Worm (Caenorhabditis elegans) whole organism, L1 larva: ENCODE data around the gene idpb-3.

Experiments used
- C16A3.4 ChIP-seq: fragments of 150-350 bp; optimal IDR thresholded peaks from 2 replicates; lab custom pipeline; 2014; ENCODE audit warnings: missing biosample characterization, missing genetic modification characterization
- C34B4.2 ChIP-seq: sonication (generic microtip); optimal IDR thresholded peaks from 2 replicates; lab custom pipeline; 2017; ENCODE audit warnings: mild to moderate bottlenecking, missing genetic modification characterization, missing compliant biosample characterization
- alr-1 ChIP-seq: fragments of 200-800 bp; sonication (Bioruptor generic); optimal IDR thresholded peaks from 2 replicates; lab custom pipeline; 2018; ENCODE audit warnings: borderline replicate concordance, mild to moderate bottlenecking, missing genetic modification characterization, missing compliant biosample characterization
- ama-1 ChIP-seq: fragments of 150-350 bp; optimal IDR thresholded peaks from 2 replicates; lab custom pipeline; 2014
- blmp-1 ChIP-seq: fragments of 150-350 bp; optimal IDR thresholded peaks from 2 replicates; lab custom pipeline; 2014; ENCODE audit warnings: missing biosample characterization, missing genetic modification characterization
- ceh-63 ChIP-seq: fragments of 200-800 bp; sonication (Bioruptor generic); optimal IDR thresholded peaks from 2 replicates; lab custom pipeline; 2018; ENCODE audit warnings: mild to moderate bottlenecking, missing genetic modification characterization, missing compliant biosample characterization
- ceh-8 ChIP-seq: fragments of 200-800 bp; sonication (Bioruptor generic); optimal IDR thresholded peaks from 2 replicates; lab custom pipeline; 2018; ENCODE audit warnings: mild to moderate bottlenecking, missing genetic modification characterization, moderate library complexity, missing compliant biosample characterization
- ces-1 ChIP-seq: fragments of 150-350 bp; optimal IDR thresholded peaks from 2 replicates; lab custom pipeline; 2014; ENCODE audit warnings: missing biosample characterization, missing genetic modification reagents, missing genetic modification characterization
- dsc-1 ChIP-seq: sonication (generic microtip); optimal IDR thresholded peaks from 2 replicates; lab custom pipeline; 2016; ENCODE audit warnings: mild to moderate bottlenecking, missing genetic modification characterization, missing compliant biosample characterization
- efl-3 ChIP-seq: fragments of 200-800 bp; sonication (Bioruptor generic); optimal IDR thresholded peaks from 2 replicates; lab custom pipeline; 2018; ENCODE audit warnings: mild to moderate bottlenecking, missing genetic modification characterization, missing compliant biosample characterization
- egl-13 ChIP-seq: sonication (generic microtip); optimal IDR thresholded peaks from 2 replicates; lab custom pipeline; 2016; ENCODE audit warnings: missing genotype, missing genetic modification reagents, missing genetic modification characterization, missing compliant biosample characterization
- elt-2 ChIP-seq: sonication (generic microtip); optimal IDR thresholded peaks from 2 replicates; lab custom pipeline; 2016; ENCODE audit warnings: missing genetic modification characterization, mild to moderate bottlenecking, inconsistent platforms, missing compliant biosample characterization, missing genetic modification reagents
- elt-3 ChIP-seq, 6 experiments: fragments of 150-350 bp in 1 of 6; sonication (generic microtip); optimal IDR thresholded peaks; 2 replicates each; lab custom pipeline; 2017 to 2018; ENCODE audit warnings: missing biosample characterization in 6 of 6, missing genetic modification characterization in 6 of 6, inconsistent platforms in 1 of 6
- fkh-10 ChIP-seq: sonication (generic microtip); optimal IDR thresholded peaks from 2 replicates; lab custom pipeline; 2017; ENCODE audit warnings: missing biosample characterization, missing genetic modification reagents, missing genetic modification characterization
- fkh-8 ChIP-seq: sonication (generic microtip); optimal IDR thresholded peaks from 2 replicates; lab custom pipeline; 2016; ENCODE audit warnings: mild to moderate bottlenecking, missing genetic modification characterization, missing compliant biosample characterization
- grh-1 ChIP-seq: fragments of 200-800 bp; sonication (Bioruptor generic); IDR thresholded peaks from 2 replicates; pipeline ENCODE4 v1.3.6; 2022; ENCODE audit warnings: missing genetic modification reagents, missing genetic modification characterization, missing compliant biosample characterization
- hlh-17 ChIP-seq: fragments of 200-800 bp; sonication (Bioruptor generic); optimal IDR thresholded peaks from 2 replicates; lab custom pipeline; 2018; ENCODE audit warnings: missing genetic modification characterization, mild to moderate bottlenecking, missing compliant biosample characterization, moderate library complexity, borderline replicate concordance
- hlh-4 ChIP-seq: sonication (generic microtip); optimal IDR thresholded peaks from 2 replicates; lab custom pipeline; 2016; ENCODE audit warnings: mild to moderate bottlenecking, missing genetic modification characterization, missing compliant biosample characterization
- isw-1 ChIP-seq: fragments of 200-800 bp; sonication (Bioruptor generic); IDR thresholded peaks from 2 replicates; pipeline ENCODE4 v1.3.6; 2022; ENCODE audit warnings: missing genetic modification characterization, missing compliant biosample characterization
- jun-1 ChIP-seq: fragments of 150-350 bp; optimal IDR thresholded peaks from 2 replicates; lab custom pipeline; 2014; ENCODE audit warnings: missing biosample characterization, missing genetic modification reagents, missing genetic modification characterization
- lin-14 ChIP-seq: fragments of 200-800 bp; sonication (Bioruptor generic); optimal IDR thresholded peaks from 2 replicates; lab custom pipeline; 2018; ENCODE audit warnings: mild to moderate bottlenecking, missing genetic modification characterization, moderate library complexity, missing compliant biosample characterization
- lin-35 ChIP-seq, 2 experiments: fragments of 150-350 bp; optimal IDR thresholded peaks; 2 replicates each; lab custom pipeline; 2014; ENCODE audit warnings: missing biosample characterization in 2 of 2, missing genetic modification characterization in 2 of 2, missing genetic modification reagents in 2 of 2
- lir-3 ChIP-seq: sonication (generic microtip); optimal IDR thresholded peaks from 2 replicates; lab custom pipeline; 2016; ENCODE audit warnings: mild to moderate bottlenecking, missing genetic modification characterization, moderate library complexity, missing compliant biosample characterization; ENCODE audit not compliant: poor library complexity
- mab-9 ChIP-seq: fragments of 200-800 bp; sonication (Bioruptor generic); IDR thresholded peaks from 2 replicates; pipeline ENCODE4 v1.3.6; 2022; ENCODE audit warnings: missing genetic modification reagents, missing genetic modification characterization, missing compliant biosample characterization
- mdl-1 ChIP-seq, 2 experiments: fragments of 150-350 bp; optimal IDR thresholded peaks; 2 replicates each; lab custom pipeline; 2014 to 2017; ENCODE audit warnings: missing biosample characterization in 2 of 2, missing genetic modification characterization in 2 of 2, inconsistent platforms in 1 of 2
- mep-1 ChIP-seq: fragments of 150-350 bp; optimal IDR thresholded peaks from 2 replicates; lab custom pipeline; 2014; ENCODE audit warnings: missing biosample characterization, missing genetic modification characterization
- nhr-20 ChIP-seq: sonication (generic microtip); optimal IDR thresholded peaks from 2 replicates; lab custom pipeline; 2016; ENCODE audit warnings: mild to moderate bottlenecking, missing genetic modification characterization, missing compliant biosample characterization
- nhr-237 ChIP-seq: fragments of 150-350 bp; optimal IDR thresholded peaks from 2 replicates; lab custom pipeline; 2014; ENCODE audit warnings: missing biosample characterization, missing genetic modification characterization
- nhr-71 ChIP-seq: sonication (generic microtip); optimal IDR thresholded peaks from 2 replicates; lab custom pipeline; 2016; ENCODE audit warnings: mild to moderate bottlenecking, missing genetic modification characterization, moderate library complexity, missing compliant biosample characterization
- nhr-84 ChIP-seq: sonication (generic microtip); optimal IDR thresholded peaks from 2 replicates; lab custom pipeline; 2017; ENCODE audit warnings: missing biosample characterization, missing genetic modification characterization
- nhr-85 ChIP-seq: sonication (generic microtip); peaks from one replicate; lab custom pipeline; 2016; ENCODE audit warnings: missing genetic modification characterization, inconsistent platforms, missing compliant biosample characterization
- nhr-90 ChIP-seq: sonication (generic microtip); optimal IDR thresholded peaks from 2 replicates; lab custom pipeline; 2016; ENCODE audit warnings: mild to moderate bottlenecking, missing genetic modification characterization, missing compliant biosample characterization; ENCODE audit not compliant: poor library complexity
- rnt-1 ChIP-seq: sonication (generic microtip); optimal IDR thresholded peaks from 2 replicates; lab custom pipeline; 2016; ENCODE audit warnings: mild to moderate bottlenecking, missing genetic modification characterization, moderate library complexity, missing compliant biosample characterization
- skn-1 ChIP-seq: fragments of 150-350 bp; optimal IDR thresholded peaks from 2 replicates; lab custom pipeline; 2014; ENCODE audit warnings: missing biosample characterization, missing genetic modification characterization
- snpc-4 ChIP-seq: fragments of 150-350 bp; optimal IDR thresholded peaks from 2 replicates; lab custom pipeline; 2014; ENCODE audit warnings: missing biosample characterization, missing genetic modification characterization
- sptf-1 ChIP-seq: fragments of 150-350 bp; optimal IDR thresholded peaks from 2 replicates; lab custom pipeline; 2014; ENCODE audit warnings: missing biosample characterization, missing genetic modification characterization
- swsn-7 ChIP-seq: sonication (generic microtip); optimal IDR thresholded peaks from 2 replicates; lab custom pipeline; 2016; ENCODE audit warnings: missing genetic modification characterization, missing compliant biosample characterization
- tbx-2 ChIP-seq: sonication (generic microtip); optimal IDR thresholded peaks from 2 replicates; lab custom pipeline; 2016; ENCODE audit warnings: missing genetic modification characterization, missing compliant biosample characterization
- unc-130 ChIP-seq: fragments of 150-350 bp; optimal IDR thresholded peaks from 2 replicates; lab custom pipeline; 2017; ENCODE audit warnings: missing biosample characterization, missing genetic modification characterization, inconsistent platforms
- unc-30 ChIP-seq: sonication (generic microtip); optimal IDR thresholded peaks from 2 replicates; lab custom pipeline; 2017; ENCODE audit warnings: missing biosample characterization, missing genetic modification characterization
- zag-1 ChIP-seq: fragments of 150-350 bp; optimal IDR thresholded peaks from 2 replicates; lab custom pipeline; 2014; ENCODE audit warnings: missing biosample characterization, missing genetic modification characterization
- ztf-11 ChIP-seq, 2 experiments: sonication (generic microtip); optimal IDR thresholded peaks; 2 replicates each; lab custom pipeline; 2016 to 2017; ENCODE audit warnings: missing genetic modification characterization in 2 of 2, missing biosample characterization in 1 of 2, missing compliant biosample characterization in 1 of 2

idpb-3 gene

DNA sequence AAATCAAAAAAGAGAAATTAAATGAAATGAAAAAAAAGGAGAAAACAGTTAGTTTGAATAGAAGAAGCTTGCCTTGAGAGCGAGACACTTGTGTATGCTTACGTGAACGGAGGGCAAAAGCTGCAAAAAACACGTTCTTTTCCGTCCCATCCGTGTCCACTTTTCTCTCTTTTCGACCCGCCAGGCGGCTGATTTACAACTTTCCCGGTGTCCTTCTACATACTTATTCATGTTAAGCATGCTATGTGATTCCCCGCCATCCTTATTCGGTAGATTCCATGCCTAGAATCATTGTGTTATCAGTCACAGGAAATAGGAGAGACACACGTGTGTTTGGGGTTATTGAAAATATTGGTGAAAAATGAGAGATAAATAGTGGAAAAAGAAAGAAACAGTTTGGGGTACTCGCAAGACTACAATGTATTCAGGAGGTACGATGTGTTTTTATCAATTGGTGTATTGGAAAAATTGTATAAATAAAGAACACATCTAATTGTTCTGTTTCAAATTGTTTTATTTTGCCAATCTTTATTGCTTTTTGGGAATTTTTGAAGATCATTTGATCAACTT is 40.4 kb upstream of the idpb-3 start, which contains the start of gene nas-29:
TSS of gene nas-29 (minus strand) at position 92 of the 570 bp plus-strand sequence.
- peak; percentile 34 for TF ChIP-seq lin-14 (GFP tag; lab: Kevin White, UChicago)
- TF ChIP-seq mep-1 (tag; lab: Kevin White, UChicago): no peak
- TF ChIP-seq jun-1: no peak
- TF ChIP-seq C34B4.2 (tag; lab: Kevin White, UChicago): no peak
- no peak for TF ChIP-seq grh-1 (GFP tag; lab: Robert Waterston, UW)
- TF ChIP-seq nhr-90 (tag; lab: Kevin White, UChicago): no peak
- TF ChIP-seq ama-1 (lab: Kevin White, UChicago): no peak
- no peak for TF ChIP-seq mdl-1 (tag; optimal IDR thresholded peaks at IDR 0.05; lab: Kevin White, UChicago)
- TF ChIP-seq elt-2 (tag; lab: Kevin White, UChicago): peak; percentile 91
- no peak for TF ChIP-seq ceh-63 (GFP tag; lab: Kevin White, UChicago)
- TF ChIP-seq egl-13 (tag; lab: Kevin White, UChicago): no peak
- peak in 1 of 6 experiments; percentile 31 for TF ChIP-seq elt-3 (tag; optimal IDR thresholded peaks at IDR 0.05; lab: Kevin White, UChicago)
- peak; percentile 92 for TF ChIP-seq nhr-20 (tag; lab: Kevin White, UChicago)
- TF ChIP-seq snpc-4 (tag; lab: Kevin White, UChicago): no peak
- no peak for TF ChIP-seq sptf-1 (tag; lab: Kevin White, UChicago)
- peak in 1 of 2 experiments; percentile 48 for TF ChIP-seq lin-35 (GFP tag; optimal IDR thresholded peaks at IDR 0.05; lab: Kevin White, UChicago)
- TF ChIP-seq unc-130 (tag; lab: Kevin White, UChicago): no peak
- no peak for TF ChIP-seq rnt-1 (tag; lab: Kevin White, UChicago)
- no peak for TF ChIP-seq ceh-8
- TF ChIP-seq isw-1 (GFP tag; lab: Robert Waterston, UW): no peak

DNA sequence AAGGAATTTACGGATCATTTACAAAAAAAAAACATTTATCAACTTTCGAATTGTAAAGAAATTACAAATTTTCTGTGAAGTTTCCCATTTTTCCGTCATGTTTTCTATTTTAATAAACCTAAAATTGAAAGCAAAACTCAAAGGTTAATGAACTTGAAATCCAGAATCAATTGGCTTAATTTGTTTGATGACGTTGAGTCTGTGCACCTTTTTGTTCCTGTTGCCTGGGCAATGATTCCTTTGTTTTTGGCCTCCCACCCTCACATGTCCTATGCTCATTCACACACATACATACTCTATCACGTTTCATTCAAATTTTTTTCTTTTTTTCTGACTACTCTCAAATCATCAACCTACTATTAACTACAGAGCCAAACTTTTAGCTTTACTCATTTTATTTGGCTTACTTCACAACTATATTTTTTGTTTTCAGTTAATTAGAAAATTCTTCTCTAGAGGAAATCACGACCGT is 34.7 kb upstream of the idpb-3 start, which contains the start of gene F58A6.2:
TSS of gene F58A6.2 (plus strand) at position 422 of the 472 bp plus-strand sequence.
- no peak for TF ChIP-seq ces-1
- TF ChIP-seq nhr-71 (tag; lab: Kevin White, UChicago): peak; percentile 40
- no peak for TF ChIP-seq fkh-10 (GFP tag; lab: Kevin White, UChicago)
- TF ChIP-seq ceh-8: peak; percentile 71
- TF ChIP-seq swsn-7 (tag; lab: Kevin White, UChicago): no peak
- TF ChIP-seq hlh-17: no peak
- TF ChIP-seq fkh-8 (tag; lab: Kevin White, UChicago): peak; percentile 66
- no peak for TF ChIP-seq skn-1

- TF ChIP-seq unc-30 (tag; lab: Kevin White, UChicago) (no peak), hlh-4 (no peak), dsc-1 (tag; lab: Kevin White, UChicago) (no peak), nhr-85 (tag; lab: Kevin White, UChicago) (no peak), ztf-11 (tag; optimal IDR thresholded peaks at IDR 0.05; lab: Kevin White, UChicago) (no peak), efl-3 (GFP tag; lab: Kevin White, UChicago) (no peak), blmp-1 (tag; lab: Kevin White, UChicago) (no peak)
Measured at ce11 chrII:5131800-5132199, 30.2 kb upstream of the idpb-3 start.

- no peak for TF ChIP-seq nhr-85 (tag; lab: Kevin White, UChicago)
- no peak for TF ChIP-seq ama-1 (lab: Kevin White, UChicago)
- TF ChIP-seq unc-130 (tag; lab: Kevin White, UChicago): no peak
- TF ChIP-seq nhr-237 (tag; lab: Kevin White, UChicago): no peak
- no peak for TF ChIP-seq elt-2 (tag; lab: Kevin White, UChicago)
- TF ChIP-seq nhr-84: no peak
- TF ChIP-seq C16A3.4 (tag; lab: Kevin White, UChicago): no peak
- no peak for TF ChIP-seq mab-9
- TF ChIP-seq zag-1 (tag; lab: Kevin White, UChicago): no peak
- no peak for TF ChIP-seq tbx-2 (tag; lab: Kevin White, UChicago)
- no peak for TF ChIP-seq swsn-7 (tag; lab: Kevin White, UChicago)
- no peak for TF ChIP-seq alr-1 (tag; lab: Kevin White, UChicago)
- TF ChIP-seq lir-3 (tag; lab: Kevin White, UChicago): no peak
- no peak for TF ChIP-seq fkh-10 (GFP tag; lab: Kevin White, UChicago)
Measured at ce11 chrII:5130081-5130480, 28.5 kb upstream of the idpb-3 start, which contains the start of gene lgc-56. Gene lgc-56 (plus strand): TSS chrII:5130381.
